Worm (Caenorhabditis elegans): Measurements from ENCODE around the gene C25F9.2.

C25F9.2 gene

DNA sequence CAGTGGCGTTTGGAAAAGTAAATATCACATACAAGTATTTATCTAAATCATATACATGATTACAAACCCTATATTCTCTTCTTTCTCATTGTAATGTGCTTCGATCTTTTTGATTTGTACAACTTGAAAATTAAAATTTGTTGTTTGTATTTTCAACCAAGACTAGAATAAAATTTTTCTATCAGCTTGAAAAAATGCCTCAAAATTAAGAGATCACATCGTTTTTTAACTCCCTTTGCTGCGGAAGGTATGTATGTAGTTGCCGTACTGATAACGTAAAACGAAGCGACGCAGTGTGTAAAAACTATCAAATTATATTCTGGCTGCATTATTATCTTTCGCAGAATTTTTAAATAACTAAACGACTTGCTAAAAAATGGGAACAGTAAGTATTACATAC is 3.4 kb upstream of the C25F9.2 start, which contains the start of gene C25F9.15:
Gene C25F9.15, plus strand, starts transcription at position 301 of the 400 bp plus-strand sequence.
- no peak for TF ChIP-seq unc-62 (GFP tag; optimal IDR thresholded peaks at IDR 0.05)

DNA sequence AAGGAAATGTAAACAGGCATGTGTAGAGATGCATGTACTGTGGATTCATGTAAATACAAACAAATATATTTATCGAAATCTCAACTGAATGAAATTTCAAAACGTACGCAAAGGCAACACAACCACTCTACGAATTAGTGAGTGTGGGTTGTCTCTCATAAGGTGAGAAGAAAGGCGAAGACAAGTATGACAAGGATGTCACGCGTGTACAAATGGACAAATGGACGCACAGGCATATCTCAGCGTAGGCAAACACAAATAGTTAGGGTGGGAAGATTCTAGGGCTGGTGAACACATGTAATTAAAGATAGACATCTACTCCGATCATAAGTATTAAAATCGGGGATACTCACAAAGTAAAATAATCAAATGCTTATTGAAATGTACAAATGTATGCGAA is 6.8 kb downstream of the C25F9.2 start:
- TF ChIP-seq unc-62 (GFP tag; optimal IDR thresholded peaks at IDR 0.05), result no peak

DNA sequence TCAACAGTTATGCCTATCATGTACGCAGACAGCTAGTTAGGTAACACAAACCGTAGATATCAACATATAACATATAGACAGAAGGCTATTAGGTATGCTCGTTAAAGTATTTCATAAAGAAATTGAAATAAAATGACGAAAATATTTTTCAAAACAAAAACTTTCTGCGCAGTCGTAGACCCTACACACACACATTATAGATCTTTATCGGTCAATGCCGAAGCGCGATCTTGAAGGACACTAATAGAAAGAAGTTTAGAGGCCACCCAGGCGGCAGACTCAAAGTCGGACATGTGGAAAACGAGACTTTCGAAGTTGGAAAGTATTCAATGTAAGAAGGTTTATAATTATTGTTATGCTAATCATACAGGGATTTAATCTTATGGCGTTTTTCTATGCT is 7.7 kb downstream of the C25F9.2 start:
- TF ChIP-seq unc-62 (GFP tag; optimal IDR thresholded peaks at IDR 0.05), result no peak

DNA sequence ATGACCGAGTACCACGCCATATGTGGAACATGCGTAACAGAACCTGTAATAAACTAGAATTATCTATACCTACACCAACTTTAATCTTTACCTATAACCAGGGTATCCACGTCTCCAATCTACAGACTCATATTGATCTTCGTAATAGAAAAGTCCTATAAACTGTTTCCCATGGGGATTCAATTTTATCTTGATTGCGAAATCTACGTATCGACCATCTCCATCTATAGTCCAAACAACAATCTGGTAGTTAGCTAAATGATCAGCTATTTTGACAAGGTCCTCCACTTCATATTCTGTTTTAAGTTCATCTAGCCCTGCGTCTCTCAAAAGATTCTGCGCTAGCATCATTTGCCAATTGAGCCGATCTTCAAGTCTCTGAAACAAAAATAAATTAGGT is 8.3 kb downstream of the C25F9.2 start:
- TF ChIP-seq unc-62 (GFP tag; optimal IDR thresholded peaks at IDR 0.05), result no peak

DNA sequence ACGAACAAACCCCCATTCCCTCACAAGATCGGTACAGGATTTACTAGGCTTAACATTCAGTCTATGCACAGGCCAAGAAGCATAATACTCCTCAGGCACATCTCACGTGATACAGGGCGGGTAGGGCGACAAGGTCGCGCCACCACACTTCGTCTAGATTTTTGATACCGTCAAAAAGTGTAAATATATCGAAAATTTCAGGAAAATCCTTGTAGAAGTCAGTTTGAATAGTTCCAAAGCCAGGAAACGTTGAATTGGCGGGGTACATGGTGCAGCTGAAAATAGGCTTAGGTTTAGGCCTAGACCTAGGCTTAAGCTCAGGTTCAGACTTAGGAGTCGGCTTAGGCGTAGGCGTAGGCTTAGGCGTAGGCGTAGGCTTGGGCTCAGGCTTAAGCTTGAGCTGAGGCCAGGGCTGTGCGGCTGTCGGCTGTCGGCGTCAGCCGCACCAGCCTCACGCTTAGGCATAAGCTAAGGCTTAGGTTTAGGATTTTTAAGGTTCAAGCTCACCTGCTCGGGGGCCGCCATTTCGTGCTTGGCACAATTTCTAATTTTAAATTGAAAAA is 9.2 kb downstream of the C25F9.2 start:
- TF ChIP-seq unc-62 (GFP tag; optimal IDR thresholded peaks at IDR 0.05), result no peak

DNA sequence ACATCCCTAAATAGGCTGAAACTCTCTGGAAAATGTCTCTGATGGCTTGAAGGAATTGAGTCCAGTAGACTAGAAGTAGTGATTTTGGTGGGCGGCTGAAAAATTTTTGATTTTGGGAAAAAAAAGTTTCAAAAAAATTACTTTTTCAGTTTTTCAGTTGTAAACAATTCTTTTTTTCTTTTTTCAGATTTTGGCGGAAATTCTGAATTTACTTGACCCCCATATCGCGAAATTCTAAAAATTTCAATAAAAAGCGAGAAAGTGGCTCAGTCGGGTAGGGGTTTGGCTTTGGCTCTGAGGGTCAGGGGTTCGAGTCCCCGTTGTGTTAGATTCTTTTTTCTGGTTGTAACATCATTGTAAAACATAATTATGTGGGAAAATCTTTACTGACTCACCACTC is 9.8 kb downstream of the C25F9.2 start, which contains the start of gene srw-85:
Gene srw-85, minus strand, starts transcription at position 101 of the 400 bp plus-strand sequence.
- no peak for TF ChIP-seq unc-62 (GFP tag; optimal IDR thresholded peaks at IDR 0.05)

DNA sequence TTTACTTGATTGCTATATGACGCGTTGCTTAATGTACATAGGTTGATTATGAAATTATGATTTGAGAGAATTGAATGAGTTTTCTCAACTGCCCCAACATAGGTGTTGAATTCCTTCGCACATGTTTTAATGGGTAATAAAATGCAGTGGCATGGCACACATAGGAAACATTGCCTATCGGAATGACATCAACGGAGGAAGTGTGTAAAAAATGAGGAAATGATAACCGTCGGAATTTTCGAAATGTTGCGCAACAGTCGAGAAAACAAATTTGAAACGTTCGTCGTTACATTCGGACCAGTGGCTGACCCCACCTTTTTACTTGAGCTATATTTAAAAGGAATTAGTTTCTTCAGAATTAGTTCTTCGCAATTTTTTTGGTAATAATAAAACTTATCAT is 10.8 kb downstream of the C25F9.2 start:
- no peak for TF ChIP-seq unc-62 (GFP tag; optimal IDR thresholded peaks at IDR 0.05)

DNA sequence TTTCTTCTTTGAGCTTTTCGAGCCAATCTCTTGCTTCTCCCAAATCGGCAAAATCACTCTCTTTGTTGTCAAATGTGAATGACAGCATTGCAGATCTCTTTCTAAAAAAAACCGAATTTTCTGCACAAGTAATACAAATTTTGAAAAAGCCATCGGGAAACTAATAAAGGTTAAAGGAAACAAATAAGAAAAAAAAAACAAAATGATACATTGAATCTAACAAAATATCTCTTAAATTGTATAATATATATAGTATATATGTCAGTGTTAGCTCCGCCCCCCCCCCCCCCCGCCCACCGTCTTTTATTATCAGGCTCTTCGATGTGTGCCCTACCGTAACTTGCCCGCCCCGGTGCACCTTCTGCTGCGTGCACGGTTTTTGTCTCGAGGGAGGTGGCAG is 11.7 kb downstream of the C25F9.2 start, which contains the start of gene C25F9.11:
Gene C25F9.11, minus strand, starts transcription at position 101 of the 400 bp plus-strand sequence.
- TF ChIP-seq unc-62 (GFP tag; optimal IDR thresholded peaks at IDR 0.05), result no peak

DNA sequence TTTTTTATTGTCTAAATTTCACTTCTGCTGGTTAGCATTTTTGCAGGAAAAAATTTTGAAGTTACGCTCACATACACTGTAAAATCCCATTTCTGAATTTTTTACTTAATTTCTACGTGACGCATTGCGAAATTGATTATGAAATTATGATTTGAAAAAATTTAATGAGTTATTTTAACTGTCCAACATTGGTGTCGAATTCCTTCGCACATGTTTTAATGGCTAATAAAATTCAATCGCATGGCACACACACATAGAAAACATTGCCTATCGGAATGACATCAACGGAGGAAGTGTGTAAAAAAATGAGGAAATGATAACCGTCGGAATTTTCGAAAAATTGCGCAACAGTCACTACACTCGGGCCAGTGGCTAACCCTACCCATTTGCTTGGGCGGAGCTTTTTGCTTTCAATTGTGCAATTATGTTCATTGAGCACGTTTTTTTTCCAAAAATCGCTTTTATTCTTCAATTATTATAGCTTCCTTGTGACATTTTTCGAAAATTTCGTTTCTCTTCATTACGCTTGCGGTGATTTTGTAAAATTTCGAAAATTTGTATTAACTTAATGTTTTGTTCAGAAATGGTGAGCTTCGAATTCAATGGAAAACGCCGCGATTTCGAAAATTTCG is 12.7 kb downstream of the C25F9.2 start, which contains the start of gene C25F9.16:
Gene C25F9.16, plus strand, starts transcription at position 582 of the 632 bp plus-strand sequence.
- no peak for TF ChIP-seq unc-62 (GFP tag; optimal IDR thresholded peaks at IDR 0.05)

DNA sequence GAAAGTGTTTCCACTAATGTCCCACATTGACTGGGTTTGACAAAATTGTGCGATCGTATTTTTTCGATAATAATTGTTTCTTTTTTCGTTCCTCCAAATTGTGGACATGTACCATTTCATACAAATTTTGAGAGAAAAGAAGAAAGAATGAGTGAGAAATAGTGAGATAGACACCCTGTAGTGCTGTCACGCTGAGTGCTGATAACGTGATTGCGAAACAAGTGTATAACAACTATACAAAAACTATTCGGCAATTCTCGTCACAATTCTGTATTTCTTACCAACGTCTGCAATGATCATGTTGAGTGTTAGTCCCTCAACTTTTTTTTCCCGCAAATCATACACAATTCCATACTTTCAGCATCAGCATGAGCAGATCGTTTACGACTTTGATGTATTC is 15.0 kb downstream of the C25F9.2 start, which contains the start of gene C25F9.14:
Gene C25F9.14, plus strand, starts transcription at position 178 of the 400 bp plus-strand sequence.
- no peak for TF ChIP-seq unc-62 (GFP tag; optimal IDR thresholded peaks at IDR 0.05)

DNA sequence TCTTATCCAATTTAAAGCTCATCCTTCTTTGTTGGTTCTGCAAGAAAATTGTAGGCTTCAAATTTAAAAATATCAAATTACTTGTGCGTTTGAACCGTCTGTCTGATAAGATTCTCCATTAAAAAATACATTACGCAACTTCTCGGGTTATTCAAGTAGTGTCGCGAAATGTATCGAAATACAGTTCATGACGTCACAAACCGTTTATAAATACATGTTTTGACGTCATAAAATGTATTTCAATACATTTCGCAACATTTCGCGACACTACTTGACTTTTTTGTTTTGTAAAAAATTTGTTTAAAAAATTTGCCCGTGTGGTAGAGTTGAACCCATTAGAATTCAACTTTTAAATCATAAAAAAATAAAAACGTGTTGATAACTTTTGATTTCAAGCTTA is 22.3 kb downstream of the C25F9.2 start:
- TF ChIP-seq unc-62 (GFP tag; optimal IDR thresholded peaks at IDR 0.05), result no peak

DNA sequence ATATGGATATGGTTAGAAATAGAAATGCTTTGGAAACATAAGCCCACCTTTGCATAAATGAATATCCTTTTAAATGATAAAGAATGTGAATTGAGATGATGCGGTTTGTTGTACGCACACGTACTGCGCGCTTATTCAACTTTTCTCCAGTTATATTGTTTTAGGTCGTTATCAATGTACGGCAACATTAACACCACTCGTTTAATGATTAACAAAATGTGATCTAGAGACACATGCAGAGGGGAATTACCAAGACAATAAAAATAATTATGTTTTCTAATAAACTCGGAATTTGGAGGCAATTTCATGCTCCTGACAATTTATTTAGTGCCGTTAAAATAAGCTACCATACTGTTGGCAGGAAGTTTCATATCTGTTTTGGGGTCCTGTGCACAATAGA is 24.2 kb downstream of the C25F9.2 start, which contains the start of gene M04C3.1:
Gene M04C3.1, minus strand, starts transcription at position 164 of the 400 bp plus-strand sequence.
- no peak for TF ChIP-seq unc-62 (GFP tag; optimal IDR thresholded peaks at IDR 0.05)

DNA sequence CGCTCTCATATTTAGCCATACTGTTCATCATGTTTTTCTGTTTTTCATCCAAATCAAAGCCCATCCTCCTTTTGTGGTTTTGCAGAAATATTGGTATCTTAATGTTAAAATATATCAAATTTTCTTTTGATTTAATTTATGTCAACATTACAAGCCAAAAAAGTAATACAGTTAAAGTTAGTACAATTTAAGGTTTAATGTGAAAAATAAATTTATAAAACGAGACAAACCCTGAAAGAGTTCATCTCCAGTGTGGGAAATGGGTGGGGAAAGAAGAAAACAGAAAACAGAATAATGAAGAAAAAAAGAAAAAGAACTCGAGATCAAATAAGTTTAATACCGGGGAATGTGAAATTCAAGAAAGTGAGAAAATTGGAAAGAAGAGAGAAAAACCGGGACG is 27.5 kb downstream of the C25F9.2 start, which contains the start of gene M04C3.2:
Gene M04C3.2, minus strand, starts transcription at position 101 of the 400 bp plus-strand sequence.
- no peak for TF ChIP-seq unc-62 (GFP tag; optimal IDR thresholded peaks at IDR 0.05)

DNA sequence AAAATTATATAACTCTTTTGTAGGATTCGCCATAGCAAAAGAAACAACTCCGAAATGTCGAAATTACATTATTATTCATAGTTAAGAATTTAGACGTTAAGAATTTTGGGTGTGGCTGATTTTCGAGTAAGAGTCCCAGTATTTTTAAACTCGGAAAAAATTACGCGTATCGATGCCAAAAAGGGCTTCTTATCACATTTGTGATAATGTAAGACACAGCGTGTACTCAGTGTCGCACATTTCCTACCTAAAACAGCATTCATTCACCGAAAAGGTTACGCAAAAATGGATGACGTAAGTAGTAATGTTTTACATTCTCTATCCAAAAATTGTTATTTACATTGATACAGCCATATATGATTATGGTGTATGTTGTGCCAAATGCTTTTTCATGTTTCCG is 28.3 kb downstream of the C25F9.2 start, which contains the start of gene M04C3.5:
Gene M04C3.5, plus strand, starts transcription at position 190 of the 400 bp plus-strand sequence.
- no peak for TF ChIP-seq unc-62 (GFP tag; optimal IDR thresholded peaks at IDR 0.05)

DNA sequence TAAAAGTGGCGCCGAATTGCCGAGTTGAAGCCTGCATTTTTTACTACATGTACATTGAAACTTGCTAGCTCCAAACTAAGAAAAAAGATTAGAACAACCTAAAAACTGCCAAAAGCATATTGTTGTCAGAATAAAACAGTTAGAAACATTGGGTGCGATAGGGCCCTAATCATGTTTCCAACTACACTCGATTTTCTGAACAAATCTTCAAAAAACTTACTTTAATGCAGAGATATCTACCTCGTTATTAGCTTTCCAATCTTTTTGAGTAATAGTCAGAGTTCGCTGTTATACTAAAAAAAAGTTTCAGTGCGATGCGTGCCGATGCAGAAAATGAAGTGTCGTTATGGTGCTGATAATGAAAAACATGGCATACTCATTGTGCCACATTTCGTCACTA is 34.4 kb downstream of the C25F9.2 start, which contains the start of the genes Y43F8B.13 and Y43F8B.14:
Gene Y43F8B.13, plus strand, starts transcription at position 301 of the 400 bp plus-strand sequence.
Gene Y43F8B.14, minus strand, starts transcription at position 322 of the 400 bp plus-strand sequence.
- no peak for TF ChIP-seq unc-62 (GFP tag; optimal IDR thresholded peaks at IDR 0.05)

DNA sequence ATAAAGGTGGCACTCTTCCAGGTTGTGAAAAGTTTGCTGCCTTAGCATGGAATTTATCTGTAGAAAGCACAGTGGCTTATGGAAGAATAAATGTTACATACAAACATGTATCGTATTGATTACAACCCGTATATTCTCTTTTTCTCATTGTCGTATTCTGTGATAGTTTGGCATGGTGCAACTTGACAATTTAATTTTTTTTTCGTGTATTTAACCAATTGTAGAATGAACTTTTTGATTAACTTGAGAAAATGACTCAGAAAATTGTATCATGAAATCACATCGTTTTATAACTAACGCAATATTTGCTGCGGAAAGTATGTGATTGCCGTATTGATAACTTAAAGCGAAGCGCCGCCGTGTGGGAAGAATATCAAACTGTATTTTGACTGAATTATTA is 35.8 kb downstream of the C25F9.2 start, which contains the start of gene Y43F8B.24:
Gene Y43F8B.24, plus strand, starts transcription at position 301 of the 400 bp plus-strand sequence.
- TF ChIP-seq unc-62 (GFP tag; optimal IDR thresholded peaks at IDR 0.05), result no peak

DNA sequence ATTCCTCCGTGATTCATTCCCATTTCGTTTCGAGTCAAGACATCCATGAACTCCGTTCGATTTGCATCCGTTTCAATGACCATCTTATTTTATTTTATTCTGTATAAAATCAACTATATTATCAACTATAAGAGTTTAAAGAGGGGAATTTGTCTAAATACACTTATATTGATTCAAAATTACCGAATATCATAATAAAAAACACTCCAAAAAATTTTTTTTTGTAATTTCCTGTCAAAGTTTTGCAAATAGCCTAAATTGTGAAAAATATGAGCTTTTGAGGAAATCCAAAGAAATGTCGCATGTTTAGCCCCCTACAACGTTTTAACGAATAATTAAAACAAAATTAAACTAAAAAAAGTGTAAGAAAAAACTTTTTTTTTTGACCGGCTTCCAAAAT is 40.7 kb downstream of the C25F9.2 start, which contains the start of gene Y43F8B.15:
Gene Y43F8B.15, minus strand, starts transcription at position 101 of the 400 bp plus-strand sequence.
- TF ChIP-seq unc-62 (GFP tag; optimal IDR thresholded peaks at IDR 0.05), result no peak

All from whole organism, dauer.